Comparison of ENCODE assay signal across 5 fruit fly cellular contexts in the genomic region with DNA sequence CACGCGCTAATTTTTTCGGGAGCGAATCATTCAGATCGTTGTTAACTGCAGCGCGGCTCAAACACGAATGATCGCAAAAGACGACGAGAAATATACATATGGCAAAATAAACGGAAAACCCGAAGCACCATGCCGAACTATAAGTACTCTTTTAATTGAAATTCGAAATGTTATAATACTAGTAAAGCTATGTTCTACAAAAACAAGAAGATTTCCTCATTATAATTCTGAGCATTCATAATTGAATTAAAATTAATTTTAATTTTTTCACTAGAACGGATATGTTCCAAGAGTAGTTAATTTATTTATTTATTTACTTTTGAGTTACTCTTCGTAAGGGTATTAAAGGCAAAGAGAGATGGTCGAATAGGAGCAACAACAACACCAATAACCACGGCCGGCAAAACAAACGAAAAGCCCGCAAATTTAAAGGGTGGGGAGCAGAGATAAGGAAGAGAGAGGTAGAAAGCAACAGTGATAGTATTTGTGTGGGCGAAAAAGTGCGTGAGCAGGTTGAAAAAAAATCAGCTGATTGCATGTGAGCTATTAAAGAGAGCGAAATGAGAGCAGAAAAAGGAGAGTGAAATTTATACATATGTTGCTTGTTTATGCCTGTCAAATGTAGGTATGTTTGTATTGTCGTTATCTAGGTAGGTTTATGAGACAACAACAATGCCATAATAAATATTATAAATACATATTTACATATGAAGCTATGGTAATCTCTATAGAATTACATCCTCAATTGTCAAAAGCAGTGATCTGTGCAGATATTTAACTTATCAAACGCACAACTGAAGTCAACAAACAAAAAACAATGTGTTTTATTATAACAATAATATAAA.
TF ChIP-seq lines count a peak whose summit lies in the region.

No protein-coding gene starts in this region.

TF ChIP-seq in whole organism, adult, 20 proteins besides CTCF, POLR2A, EP300 and RAD21 (continued from another document):
- TF ChIP-seq tj (GFP tag; optimal IDR thresholded peaks at IDR 0.05; lab: Kevin White, UChicago) (peak; percentile 63), bab1 (GFP tag; optimal IDR thresholded peaks at IDR 0.05; lab: Kevin White, UChicago) (peak; percentile 95), cic (GFP tag; optimal IDR thresholded peaks at IDR 0.05; lab: Kevin White, UChicago) (peak; percentile 21), CG5204 (GFP tag; optimal IDR thresholded peaks at IDR 0.05; lab: Kevin White, UChicago) (peak; percentile 24)

TF ChIP-seq in whole organism, embryonic, 481 proteins besides CTCF, POLR2A, EP300 and RAD21 (continued from another document and continues in another):
- peak; percentile 50 for TF ChIP-seq fd3F (GFP tag; optimal IDR thresholded peaks at IDR 0.05; lab: Kevin White, UChicago)
- TF ChIP-seq CG32767 (GFP tag; IDR thresholded peaks at IDR 0.05; lab: Robert Waterston, UW) = peak; percentile 52; the same call in 1 of the 2 replicates
- no peak for TF ChIP-seq mirr (GFP tag; optimal IDR thresholded peaks at IDR 0.05; lab: Kevin White, UChicago)
- no peak for TF ChIP-seq hb (GFP tag; IDR thresholded peaks at IDR 0.05; lab: Robert Waterston, UW; ENCODE audit: partially characterized antibody)
- peak; percentile 53 for TF ChIP-seq Asciz (GFP tag; optimal IDR thresholded peaks at IDR 0.05; lab: Kevin White, UChicago)
- peak; percentile 54 for TF ChIP-seq CG6854 (GFP tag; optimal IDR thresholded peaks at IDR 0.05; lab: Kevin White, UChicago)
- peak; percentile 84 for TF ChIP-seq CG18599 (GFP tag; optimal IDR thresholded peaks at IDR 0.05; lab: Kevin White, UChicago)
- no peak for TF ChIP-seq Gug (GFP tag; IDR thresholded peaks at IDR 0.05; lab: Robert Waterston, UW)
- peak; percentile 45 for TF ChIP-seq CG10654 (GFP tag; optimal IDR thresholded peaks at IDR 0.05; lab: Kevin White, UChicago)
- TF ChIP-seq CG10462 (GFP tag; optimal IDR thresholded peaks at IDR 0.05; lab: Kevin White, UChicago) = no peak
- TF ChIP-seq aop (GFP tag; IDR thresholded peaks at IDR 0.05; lab: Robert Waterston, UW) = no peak
- TF ChIP-seq prd (optimal IDR thresholded peaks at IDR 0.05; lab: Kevin White, UChicago) = no peak
- peak; percentile 82 for TF ChIP-seq prd (GFP tag; IDR thresholded peaks at IDR 0.05; lab: Robert Waterston, UW)
- TF ChIP-seq HLH4C (GFP tag; IDR thresholded peaks at IDR 0.05; lab: Robert Waterston, UW; ENCODE audit: partially characterized antibody) = no peak
- peak; percentile 36 for TF ChIP-seq fu2 (GFP tag; optimal IDR thresholded peaks at IDR 0.05; lab: Kevin White, UChicago)
- peak; percentile 52 for TF ChIP-seq gcm (GFP tag; optimal IDR thresholded peaks at IDR 0.05; lab: Kevin White, UChicago)
- peak; percentile 53 for TF ChIP-seq CG15011 (GFP tag; optimal IDR thresholded peaks at IDR 0.05; lab: Kevin White, UChicago)
- no peak for TF ChIP-seq Fer2 (tag; optimal IDR thresholded peaks at IDR 0.05; lab: Kevin White, UChicago)
- TF ChIP-seq lola (GFP tag; optimal IDR thresholded peaks at IDR 0.05; lab: Kevin White, UChicago) = peak in 1 of 3 experiments; percentile 20
- TF ChIP-seq kah (GFP tag; optimal IDR thresholded peaks at IDR 0.05; lab: Kevin White, UChicago) = no peak
- peak; percentile 66 for TF ChIP-seq seq (GFP tag; IDR thresholded peaks at IDR 0.05; lab: Robert Waterston, UW)
- TF ChIP-seq trem (tag; optimal IDR thresholded peaks at IDR 0.05; lab: Kevin White, UChicago) = peak; percentile 9
- TF ChIP-seq CG12236 (GFP tag; optimal IDR thresholded peaks at IDR 0.05; lab: Kevin White, UChicago) = no peak
- TF ChIP-seq row (GFP tag; IDR thresholded peaks at IDR 0.05; lab: Robert Waterston, UW) = peak; percentile 91
- TF ChIP-seq CG8089 (GFP tag; optimal IDR thresholded peaks at IDR 0.05; lab: Kevin White, UChicago) = no peak
- peak; percentile 83 for TF ChIP-seq slbo (GFP tag; IDR thresholded peaks at IDR 0.05; lab: Robert Waterston, UW)
- TF ChIP-seq CG9609 (GFP tag; optimal IDR thresholded peaks at IDR 0.05; lab: Kevin White, UChicago) = peak; percentile 19
- TF ChIP-seq CG31441 (GFP tag; IDR thresholded peaks at IDR 0.05; lab: Robert Waterston, UW) = peak; percentile 67; the same call in 1 of the 2 replicates
- peak; percentile 70 for TF ChIP-seq CG17829 (tag; optimal IDR thresholded peaks at IDR 0.05; lab: Kevin White, UChicago)

TF ChIP-seq in whole organism, prepupa, 60 proteins besides CTCF, POLR2A, EP300 and RAD21 (continued from another document and continues in another):
- TF ChIP-seq CG8119 (GFP tag; IDR thresholded peaks at IDR 0.05; lab: Robert Waterston, UW) (peak; percentile 95), spab (GFP tag; optimal IDR thresholded peaks at IDR 0.05; lab: Kevin White, UChicago) (peak; percentile 78), Eip75B (GFP tag; optimal IDR thresholded peaks at IDR 0.05; lab: Kevin White, UChicago) (peak; percentile 92), CG11294 (GFP tag; IDR thresholded peaks at IDR 0.05; lab: Robert Waterston, UW) (peak; percentile 60), esn (GFP tag; optimal IDR thresholded peaks at IDR 0.05; lab: Kevin White, UChicago) (peak; percentile 96), CG8319 (GFP tag; optimal IDR thresholded peaks at IDR 0.05; lab: Kevin White, UChicago) (peak; percentile 74), topi (GFP tag; optimal IDR thresholded peaks at IDR 0.05; lab: Kevin White, UChicago) (peak; percentile 95), CG10669 (GFP tag; optimal IDR thresholded peaks at IDR 0.05; lab: Kevin White, UChicago) (peak; percentile 83), CG6808 (GFP tag; optimal IDR thresholded peaks at IDR 0.05; lab: Kevin White, UChicago) (peak; percentile 80), Hr38 (GFP tag; optimal IDR thresholded peaks at IDR 0.05; lab: Kevin White, UChicago) (no peak), CG15336 (GFP tag; IDR thresholded peaks at IDR 0.05; lab: Robert Waterston, UW) (peak; percentile 97), CG11902 (GFP tag; optimal IDR thresholded peaks at IDR 0.05; lab: Kevin White, UChicago) (peak; percentile 74), CG8632 (GFP tag; optimal IDR thresholded peaks at IDR 0.05; lab: Kevin White, UChicago) (peak; percentile 92), CG6854 (GFP tag; optimal IDR thresholded peaks at IDR 0.05; lab: Kevin White, UChicago) (peak; percentile 84), acj6 (GFP tag; optimal IDR thresholded peaks at IDR 0.05; lab: Kevin White, UChicago) (peak; percentile 90), CG9139 (GFP tag; optimal IDR thresholded peaks at IDR 0.05; lab: Kevin White, UChicago) (peak; percentile 84), fkh (GFP tag; optimal IDR thresholded peaks at IDR 0.05; lab: Kevin White, UChicago) (peak; percentile 76), Met (GFP tag; optimal IDR thresholded peaks at IDR 0.05; lab: Kevin White, UChicago) (peak; percentile 94), Eip78C (GFP tag; lab: Kevin White, UChicago) (peak; percentile 99), eg (GFP tag; IDR thresholded peaks at IDR 0.05; lab: Robert Waterston, UW) (peak; percentile 92), Eip93F (GFP tag; optimal IDR thresholded peaks at IDR 0.05; lab: Kevin White, UChicago) (peak; percentile 61), pdm3 (GFP tag; optimal IDR thresholded peaks at IDR 0.05; lab: Kevin White, UChicago) (peak; percentile 89), CG32006 (GFP tag; optimal IDR thresholded peaks at IDR 0.05; lab: Kevin White, UChicago) (peak; percentile 90), Ets96B (tag; optimal IDR thresholded peaks at IDR 0.05; lab: Kevin White, UChicago) (peak; percentile 85), cyc (GFP tag; optimal IDR thresholded peaks at IDR 0.05; lab: Kevin White, UChicago) (peak; percentile 88), CG6792 (GFP tag; optimal IDR thresholded peaks at IDR 0.05; lab: Kevin White, UChicago) (peak; percentile 93), CG4318 (GFP tag; optimal IDR thresholded peaks at IDR 0.05; lab: Kevin White, UChicago) (peak; percentile 68), CG31627 (GFP tag; optimal IDR thresholded peaks at IDR 0.05; lab: Kevin White, UChicago) (peak; percentile 85), Sox15 (GFP tag; optimal IDR thresholded peaks at IDR 0.05; lab: Kevin White, UChicago) (peak; percentile 83), Blimp-1 (GFP tag; optimal IDR thresholded peaks at IDR 0.05; lab: Kevin White, UChicago) (peak; percentile 75)

TF ChIP-seq in whole organism, pupa, 21 proteins besides CTCF, POLR2A, EP300 and RAD21 (continued from another document):
- TF ChIP-seq CG13204 (GFP tag; optimal IDR thresholded peaks at IDR 0.05; lab: Kevin White, UChicago) (no peak), CG14655 (GFP tag; optimal IDR thresholded peaks at IDR 0.05; lab: Kevin White, UChicago) (peak; percentile 85), CG9948 (tag; optimal IDR thresholded peaks at IDR 0.05; lab: Kevin White, UChicago) (peak; percentile 81)

TF ChIP-seq in whole organism, wandering third instar larva, 38 proteins besides CTCF, POLR2A, EP300 and RAD21 (continued from another document):
- TF ChIP-seq h (GFP tag; optimal IDR thresholded peaks at IDR 0.05; lab: Kevin White, UChicago) = peak; percentile 96
- TF ChIP-seq N (GFP tag; optimal IDR thresholded peaks at IDR 0.05; lab: Kevin White, UChicago) = no peak
- peak; percentile 95 for TF ChIP-seq OdsH (GFP tag; optimal IDR thresholded peaks at IDR 0.05; lab: Kevin White, UChicago)
- TF ChIP-seq rgr (GFP tag; optimal IDR thresholded peaks at IDR 0.05; lab: Kevin White, UChicago) = peak; percentile 93
- peak; percentile 92 for TF ChIP-seq woc (GFP tag; optimal IDR thresholded peaks at IDR 0.05; lab: Kevin White, UChicago)
- peak; percentile 92 for TF ChIP-seq Sp1 (GFP tag; optimal IDR thresholded peaks at IDR 0.05; lab: Kevin White, UChicago)
- peak; percentile 98 for TF ChIP-seq psq (GFP tag; optimal IDR thresholded peaks at IDR 0.05; lab: Kevin White, UChicago)
- TF ChIP-seq dmrt93B (GFP tag; optimal IDR thresholded peaks at IDR 0.05; lab: Kevin White, UChicago) = peak; percentile 68
- TF ChIP-seq CG32264 (GFP tag; optimal IDR thresholded peaks at IDR 0.05; lab: Kevin White, UChicago) = peak; percentile 74
- peak; percentile 40 for TF ChIP-seq Mio (GFP tag; optimal IDR thresholded peaks at IDR 0.05; lab: Kevin White, UChicago)
- TF ChIP-seq Hnf4 (GFP tag; optimal IDR thresholded peaks at IDR 0.05; lab: Kevin White, UChicago) = peak; percentile 76
- TF ChIP-seq br (GFP tag; optimal IDR thresholded peaks at IDR 0.05; lab: Kevin White, UChicago) = peak; percentile 88
- TF ChIP-seq Jra (GFP tag; optimal IDR thresholded peaks at IDR 0.05; lab: Kevin White, UChicago) = peak; percentile 87
- peak; percentile 91 for TF ChIP-seq HLH106 (tag; optimal IDR thresholded peaks at IDR 0.05; lab: Kevin White, UChicago)
- TF ChIP-seq dl (GFP tag; optimal IDR thresholded peaks at IDR 0.05; lab: Kevin White, UChicago; ENCODE audit: insufficient read depth in 1 of 2, partially characterized antibody in 2 of 2) = peak; percentile 20 to 23
- peak; percentile 63 for TF ChIP-seq dsf (GFP tag; optimal IDR thresholded peaks at IDR 0.05; lab: Kevin White, UChicago; ENCODE audit: borderline replicate concordance)
- TF ChIP-seq Vsx2 (GFP tag; optimal IDR thresholded peaks at IDR 0.05; lab: Kevin White, UChicago; ENCODE audit: partially characterized antibody) = no peak
- peak; percentile 27 to 93 for TF ChIP-seq foxo (GFP tag; optimal IDR thresholded peaks at IDR 0.05; lab: Kevin White, UChicago)
- TF ChIP-seq brk (GFP tag; optimal IDR thresholded peaks at IDR 0.05; lab: Kevin White, UChicago) = peak; percentile 89
